Worm (Caenorhabditis elegans) whole organism, midembryonic: ENCODE measurements around the gene Y32H12A.8.

Experiments
- T22C8.4 ChIP-seq: fragments of 200-800 bp; sonication (Bioruptor generic); IDR thresholded peaks from 2 replicates; pipeline ENCODE4 v1.3.6; 2022; ENCODE audit warnings: missing genetic modification characterization, missing compliant biosample characterization
- cog-1 ChIP-seq: sonication (generic microtip); optimal IDR thresholded peaks from 2 replicates; lab custom pipeline; 2016; ENCODE audit warnings: missing genetic modification characterization, missing compliant biosample characterization
- flt-1 ChIP-seq: fragments of 200-800 bp; sonication (Bioruptor generic); IDR thresholded peaks from 2 replicates; pipeline ENCODE4 v1.3.6; 2022; ENCODE audit warnings: missing genetic modification characterization, missing compliant biosample characterization
- klf-2 ChIP-seq: fragments of 200-800 bp; sonication (Bioruptor generic); conservative IDR thresholded peaks from 2 replicates; pipeline ENCODE4 v1.3.6; 2022; ENCODE audit warnings: missing genetic modification reagents, missing genetic modification characterization, missing compliant biosample characterization
- med-1 ChIP-seq: sonication (generic microtip); optimal IDR thresholded peaks from 2 replicates; lab custom pipeline; 2017; ENCODE audit warnings: missing genetic modification characterization, mild to moderate bottlenecking, missing compliant biosample characterization, antibody characterized with exemption, missing genetic modification reagents; ENCODE audit not compliant: insufficient read depth
- ref-1 ChIP-seq: fragments of 200-800 bp; sonication (Bioruptor generic); conservative IDR thresholded peaks from 2 replicates; pipeline ENCODE4 v1.3.6; 2022; ENCODE audit warnings: missing genetic modification reagents, missing genetic modification characterization, missing compliant biosample characterization
- tab-1 ChIP-seq: fragments of 200-800 bp; sonication (Bioruptor generic); IDR thresholded peaks from 2 replicates; pipeline ENCODE4 v1.3.6; 2022; ENCODE audit warnings: missing genetic modification characterization, missing compliant biosample characterization
- ztf-23 ChIP-seq: fragments of 200-800 bp; sonication (Bioruptor generic); IDR thresholded peaks from 2 replicates; pipeline ENCODE4 v1.3.6; 2022; ENCODE audit warnings: missing genetic modification reagents, missing genetic modification characterization, missing compliant biosample characterization
- ztf-29 ChIP-seq: fragments of 200-800 bp; sonication (Bioruptor generic); IDR thresholded peaks from 2 replicates; pipeline ENCODE4 v1.3.6; 2022; ENCODE audit warnings: missing genetic modification reagents, missing genetic modification characterization, missing compliant biosample characterization

Gene Y32H12A.8

ce11 chrIII:5405628-5406084, at the start of gene Y32H12A.8, which contains the start of gene W03A5.2:
Y32H12A.8 (minus strand) TSS chrIII:5406037.
W03A5.2 (plus strand) TSS chrIII:5406034.
- TF ChIP-seq ztf-29 (GFP tag; lab: Robert Waterston, UW): peak; percentile 64; the same call in 1 of the 2 replicates
- TF ChIP-seq T22C8.4 (GFP tag; lab: Robert Waterston, UW): no peak

DNA sequence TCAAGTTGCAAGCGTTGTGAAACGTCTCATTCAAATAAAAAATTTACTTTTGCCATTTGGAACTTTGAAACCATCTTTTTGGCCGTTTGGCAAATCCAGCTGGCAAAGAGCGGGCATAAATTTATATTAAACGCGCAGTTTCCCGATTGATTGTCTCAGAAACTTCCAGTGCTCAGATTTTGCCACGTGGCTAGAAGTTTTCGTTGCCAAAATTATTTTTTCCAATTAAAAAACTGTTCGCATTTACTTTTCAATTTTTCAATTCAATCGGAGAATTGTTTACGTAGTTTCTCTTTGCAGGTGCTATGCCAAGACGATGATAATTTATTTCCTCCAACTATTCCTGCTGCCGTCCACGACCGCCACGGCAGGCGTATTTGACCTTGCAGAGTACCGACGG, 47.5 kb upstream of the Y32H12A.8 start, which contains the start of gene F48E8.4:
Gene F48E8.4 (plus strand): TSS at position 301 of the 400 bp plus-strand sequence.
- TF ChIP-seq ztf-29 (GFP tag; lab: Robert Waterston, UW) (no peak), tab-1 (GFP tag; lab: Robert Waterston, UW) (no peak), med-1 (no peak), klf-2 (GFP tag; lab: Robert Waterston, UW) (no peak), T22C8.4 (GFP tag; lab: Robert Waterston, UW) (no peak), ref-1 (no peak), cog-1 (tag; lab: Kevin White, UChicago) (no peak), ztf-23 (GFP tag; lab: Robert Waterston, UW) (no peak), flt-1 (GFP tag; lab: Robert Waterston, UW) (no peak)

ce11 chrIII:5450430-5450829, 44.6 kb upstream of the Y32H12A.8 start, which contains the start of gene paa-1:
paa-1 (plus strand) TSS chrIII:5450730.
- no peak for TF ChIP-seq T22C8.4 (GFP tag; lab: Robert Waterston, UW)
- TF ChIP-seq cog-1 (tag; lab: Kevin White, UChicago): no peak
- no peak for TF ChIP-seq ztf-23 (GFP tag; lab: Robert Waterston, UW)
- TF ChIP-seq tab-1 (GFP tag; lab: Robert Waterston, UW): no peak
- no peak for TF ChIP-seq med-1
- TF ChIP-seq ref-1: no peak
- TF ChIP-seq klf-2 (GFP tag; lab: Robert Waterston, UW): no peak
- no peak for TF ChIP-seq flt-1 (GFP tag; lab: Robert Waterston, UW)
- TF ChIP-seq ztf-29 (GFP tag; lab: Robert Waterston, UW): no peak

DNA sequence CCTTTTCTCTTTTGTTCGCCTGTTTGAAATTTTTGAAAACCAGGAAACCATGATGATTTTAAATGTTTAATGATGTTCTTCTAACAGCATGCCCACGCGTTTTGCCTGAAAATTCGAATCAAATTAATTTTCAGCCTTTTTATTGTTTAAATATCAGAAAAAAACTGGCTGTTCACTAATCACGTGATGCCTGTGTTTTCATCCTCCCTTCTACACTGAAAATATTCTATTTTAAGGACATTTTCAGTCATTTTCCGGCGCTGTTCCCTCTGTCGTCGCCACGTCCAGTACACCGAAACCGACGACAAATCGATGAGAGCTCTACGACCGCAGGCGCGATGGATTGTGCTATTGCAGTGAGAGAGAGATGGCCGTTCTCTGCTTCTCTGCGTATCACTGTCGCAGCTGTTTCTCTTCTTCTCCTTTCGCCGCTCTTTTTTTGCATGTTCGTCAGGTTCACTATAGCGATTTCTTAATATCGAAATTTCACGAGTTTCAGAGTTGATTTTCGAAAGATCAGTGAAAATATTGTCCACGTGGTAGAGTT, 44.0 kb upstream of the Y32H12A.8 start, which contains the start of gene F48E8.8:
Gene F48E8.8 (minus strand): TSS at position 51 of the 547 bp plus-strand sequence.
- peak; percentile 56 for TF ChIP-seq T22C8.4 (GFP tag; lab: Robert Waterston, UW)
- no peak for TF ChIP-seq med-1

DNA sequence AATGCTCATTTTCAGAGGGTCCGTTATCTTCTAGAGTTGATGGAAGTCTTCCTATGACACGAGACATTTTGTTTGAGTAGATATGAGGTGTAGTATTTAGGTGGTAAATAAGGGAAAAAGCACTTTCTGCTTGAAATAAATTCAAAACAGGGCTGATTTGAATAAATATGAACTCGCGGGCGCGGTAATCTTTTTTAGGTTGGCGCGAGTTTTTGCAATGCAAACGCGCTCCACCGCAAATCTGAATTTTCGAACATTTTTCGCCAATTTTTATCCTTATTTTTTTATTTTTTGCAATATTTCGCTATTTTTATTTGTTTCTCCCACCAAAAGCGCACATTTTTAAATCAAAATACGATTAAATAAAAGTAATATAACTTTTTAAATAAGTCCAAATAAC, 42.3 kb upstream of the Y32H12A.8 start, which contains the start of gene skpt-1:
Gene skpt-1 (minus strand): TSS at position 219 of the 400 bp plus-strand sequence.
- no peak for TF ChIP-seq ztf-23 (GFP tag; lab: Robert Waterston, UW)
- no peak for TF ChIP-seq klf-2 (GFP tag; lab: Robert Waterston, UW)
- no peak for TF ChIP-seq ztf-29 (GFP tag; lab: Robert Waterston, UW)
- no peak for TF ChIP-seq flt-1 (GFP tag; lab: Robert Waterston, UW)
- TF ChIP-seq tab-1 (GFP tag; lab: Robert Waterston, UW): no peak
- no peak for TF ChIP-seq ref-1
- no peak for TF ChIP-seq med-1
- TF ChIP-seq cog-1 (tag; lab: Kevin White, UChicago): no peak
- TF ChIP-seq T22C8.4 (GFP tag; lab: Robert Waterston, UW): no peak

DNA sequence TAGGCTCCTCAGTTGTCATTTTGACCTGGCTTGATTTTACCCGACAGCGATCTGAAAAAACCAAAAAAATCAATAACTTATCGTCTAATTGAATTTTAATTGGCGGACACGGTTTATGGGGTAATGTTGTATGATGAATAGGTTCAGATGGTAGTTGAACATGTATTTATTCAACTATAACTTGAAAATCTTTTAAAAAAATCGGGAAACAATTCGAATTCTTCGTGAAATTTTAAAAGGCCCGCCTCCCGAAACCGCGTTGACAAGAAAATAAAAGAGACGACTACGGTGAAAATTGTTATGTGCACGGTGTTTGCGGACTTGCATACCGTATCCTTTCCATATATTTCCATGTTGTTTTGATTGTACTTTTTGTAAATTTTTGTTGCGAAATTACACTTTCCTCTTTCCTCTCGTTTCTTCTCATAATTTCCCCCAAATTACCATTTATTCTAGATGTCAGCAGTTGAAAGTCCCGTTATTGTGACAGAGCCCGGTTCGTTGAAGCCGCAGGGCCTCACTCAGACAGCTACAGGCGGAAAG, 36.9 kb upstream of the Y32H12A.8 start, which contains the start of the genes T24G10.2 and disl-2:
Gene T24G10.2 (minus strand): TSS at position 51 of the 543 bp plus-strand sequence.
Gene disl-2 (plus strand): TSS at position 457 of the 543 bp plus-strand sequence.
- TF ChIP-seq tab-1 (GFP tag; lab: Robert Waterston, UW): no peak
- TF ChIP-seq ztf-29 (GFP tag; lab: Robert Waterston, UW): no peak
- TF ChIP-seq T22C8.4 (GFP tag; lab: Robert Waterston, UW): peak; percentile 37; the same call in 1 of the 2 replicates
- no peak for TF ChIP-seq klf-2 (GFP tag; lab: Robert Waterston, UW)
- TF ChIP-seq ztf-23 (GFP tag; lab: Robert Waterston, UW): no peak
- TF ChIP-seq ref-1: no peak
- peak; percentile 38 for TF ChIP-seq cog-1 (tag; lab: Kevin White, UChicago)

DNA sequence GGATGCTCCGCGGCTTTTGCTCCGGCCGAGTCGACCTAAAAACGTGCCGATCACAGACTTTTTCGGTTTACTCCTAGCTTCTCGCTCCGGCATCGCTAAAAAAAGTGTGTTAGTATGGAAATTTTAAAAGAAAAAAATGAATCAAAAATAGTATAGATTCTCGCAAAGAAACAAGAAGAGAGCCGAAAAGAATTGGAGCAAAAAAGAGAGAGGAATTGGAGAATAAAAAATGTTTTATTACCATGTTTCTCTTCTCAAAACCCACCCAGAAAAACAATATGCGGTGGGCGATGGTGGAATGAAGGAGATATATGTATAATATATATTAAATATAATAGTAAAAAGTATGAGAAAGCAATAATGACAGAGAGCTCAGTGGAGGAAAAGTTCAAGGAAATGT, 34.7 kb upstream of the Y32H12A.8 start, which contains the start of gene W03A5.6:
Gene W03A5.6 (minus strand): TSS at position 101 of the 400 bp plus-strand sequence.
- TF ChIP-seq flt-1 (GFP tag; lab: Robert Waterston, UW) (no peak), ztf-29 (GFP tag; lab: Robert Waterston, UW) (no peak), ref-1 (no peak), med-1 (no peak), T22C8.4 (GFP tag; lab: Robert Waterston, UW) (no peak), tab-1 (GFP tag; lab: Robert Waterston, UW) (no peak), ztf-23 (GFP tag; lab: Robert Waterston, UW) (no peak)

- no peak for TF ChIP-seq T22C8.4 (GFP tag; lab: Robert Waterston, UW)
- no peak for TF ChIP-seq tab-1 (GFP tag; lab: Robert Waterston, UW)
- no peak for TF ChIP-seq ref-1
- TF ChIP-seq klf-2 (GFP tag; lab: Robert Waterston, UW): no peak
- TF ChIP-seq med-1: no peak
- TF ChIP-seq cog-1 (tag; lab: Kevin White, UChicago): no peak
- no peak for TF ChIP-seq ztf-29 (GFP tag; lab: Robert Waterston, UW)
- no peak for TF ChIP-seq ztf-23 (GFP tag; lab: Robert Waterston, UW)
- TF ChIP-seq flt-1 (GFP tag; lab: Robert Waterston, UW): no peak
Observed at ce11 chrIII:5438064-5438463, 32.2 kb upstream of the Y32H12A.8 start.

DNA sequence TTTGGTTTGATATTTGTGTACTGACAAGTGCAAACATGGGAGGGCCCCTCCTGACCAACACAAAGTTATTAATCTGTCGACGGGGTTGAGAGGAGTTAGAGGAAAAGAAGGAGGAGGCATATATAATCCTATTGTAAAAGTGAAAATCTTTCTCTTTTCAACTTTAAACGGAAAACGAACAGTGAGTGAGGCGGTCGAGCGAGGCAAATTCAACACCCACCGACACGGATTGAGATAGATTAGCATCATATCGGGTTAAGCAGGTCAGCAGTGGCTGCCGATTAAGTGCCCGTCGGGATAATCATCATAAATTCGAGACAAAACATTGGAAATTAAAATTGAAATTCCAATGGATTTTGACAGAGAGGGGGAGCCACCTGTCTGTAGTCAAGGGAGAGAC, 30.5 kb upstream of the Y32H12A.8 start:
- TF ChIP-seq T22C8.4 (GFP tag; lab: Robert Waterston, UW): no peak
- TF ChIP-seq ztf-23 (GFP tag; lab: Robert Waterston, UW): no peak
- TF ChIP-seq flt-1 (GFP tag; lab: Robert Waterston, UW): no peak
- TF ChIP-seq med-1: no peak
- TF ChIP-seq cog-1 (tag; lab: Kevin White, UChicago): no peak
- TF ChIP-seq tab-1 (GFP tag; lab: Robert Waterston, UW): no peak
- no peak for TF ChIP-seq klf-2 (GFP tag; lab: Robert Waterston, UW)
- TF ChIP-seq ztf-29 (GFP tag; lab: Robert Waterston, UW): no peak
- no peak for TF ChIP-seq ref-1
